Fruit fly (Drosophila melanogaster) whole organism, embryonic: ENCODE results near the gene CG34256.

Experiments used
- Bdp1 ChIP-seq: fragments of 200-800 bp; sonication (Bioruptor generic); optimal IDR thresholded peaks from 3 replicates; lab custom pipeline; 2016; ENCODE audit warnings: missing biosample characterization, missing genetic modification characterization
- Bgb ChIP-seq: fragments of 200-800 bp; sonication (Bioruptor generic); IDR thresholded peaks from 2 replicates; pipeline ENCODE4 v1.3.6; 2022; ENCODE audit warnings: missing biosample characterization, missing genetic modification characterization; ENCODE audit not compliant: partially characterized antibody
- CG10147 ChIP-seq: fragments of 200-800 bp; sonication (Bioruptor generic); optimal IDR thresholded peaks from 2 replicates; lab custom pipeline; 2019; ENCODE audit warnings: missing biosample characterization, mild to moderate bottlenecking, missing genetic modification characterization, moderate library complexity
- CG12744 ChIP-seq: fragments of 200-800 bp; sonication (Bioruptor generic); optimal IDR thresholded peaks from 2 replicates; lab custom pipeline; 2016; ENCODE audit warnings: missing biosample characterization, missing genetic modification characterization
- CG13424 ChIP-seq: fragments of 200-800 bp; sonication (Bioruptor generic); optimal IDR thresholded peaks from 2 replicates; lab custom pipeline; 2019; ENCODE audit warnings: missing biosample characterization, mild to moderate bottlenecking, missing genetic modification characterization, moderate library complexity
- CG15696 ChIP-seq: fragments of 200-800 bp; sonication (Bioruptor generic); optimal IDR thresholded peaks from 2 replicates; lab custom pipeline; 2019; ENCODE audit warnings: missing biosample characterization, mild to moderate bottlenecking, missing genetic modification characterization, moderate library complexity
- CG1647 ChIP-seq: fragments of 200-800 bp; sonication (Bioruptor generic); optimal IDR thresholded peaks from 3 replicates; lab custom pipeline; 2016; ENCODE audit warnings: missing biosample characterization, missing genetic modification characterization
- CG18262 ChIP-seq: fragments of 200-800 bp; optimal IDR thresholded peaks from 3 replicates; lab custom pipeline; 2019; ENCODE audit warnings: missing biosample characterization, mild to moderate bottlenecking, missing genetic modification characterization, moderate library complexity
- CG18599 ChIP-seq: fragments of 200-800 bp; sonication (Bioruptor generic); optimal IDR thresholded peaks from 3 replicates; lab custom pipeline; 2017; ENCODE audit warnings: missing biosample characterization, missing genetic modification characterization, mild to moderate bottlenecking, moderate library complexity, missing genetic modification reagents
- CG2712 ChIP-seq: fragments of 200-800 bp; optimal IDR thresholded peaks from 3 replicates; lab custom pipeline; 2019; ENCODE audit warnings: missing biosample characterization, mild to moderate bottlenecking, missing genetic modification characterization, moderate library complexity
- CG6765 ChIP-seq: fragments of 200-800 bp; sonication (Bioruptor generic); optimal IDR thresholded peaks from 3 replicates; lab custom pipeline; 2017; ENCODE audit warnings: missing biosample characterization, mild to moderate bottlenecking, missing genetic modification characterization
- CG7357 ChIP-seq: fragments of 200-800 bp; sonication (Bioruptor generic); IDR thresholded peaks from 3 replicates; pipeline ENCODE4 v1.3.6; 2022; ENCODE audit warnings: missing biosample characterization, missing genetic modification characterization
- CG7372 ChIP-seq: fragments of 200-800 bp; sonication (Bioruptor generic); IDR thresholded peaks from 2 replicates; pipeline ENCODE4 v1.3.6; 2022; ENCODE audit warnings: missing biosample characterization, missing genetic modification characterization
- CG7786 ChIP-seq: fragments of 200-800 bp; sonication (Bioruptor generic); optimal IDR thresholded peaks from 2 replicates; lab custom pipeline; 2016; ENCODE audit warnings: missing biosample characterization, missing genetic modification characterization
- CG8765 ChIP-seq: fragments of 200-800 bp; sonication (Bioruptor generic); IDR thresholded peaks from 2 replicates; pipeline ENCODE4 v1.3.6; 2022; ENCODE audit warnings: missing biosample characterization, missing genetic modification characterization
- CG9797 ChIP-seq: fragments of 200-800 bp; sonication (Bioruptor generic); optimal IDR thresholded peaks from 3 replicates; lab custom pipeline; 2018; ENCODE audit warnings: missing biosample characterization, mild to moderate bottlenecking, missing genetic modification characterization
- CHES-1-like ChIP-seq: fragments of 200-800 bp; sonication (Bioruptor generic); optimal IDR thresholded peaks from 2 replicates; lab custom pipeline; 2016; ENCODE audit warnings: missing biosample characterization, missing genetic modification characterization
- Chrac-16 ChIP-seq: fragments of 200-800 bp; sonication (Bioruptor generic); optimal IDR thresholded peaks from 3 replicates; lab custom pipeline; 2016; ENCODE audit warnings: missing biosample characterization, missing genetic modification characterization
- CoRest ChIP-seq: fragments of 200-800 bp; sonication (Bioruptor generic); optimal IDR thresholded peaks from 3 replicates; lab custom pipeline; 2018; ENCODE audit warnings: missing biosample characterization, mild to moderate bottlenecking, missing genetic modification characterization, moderate library complexity
- CrebB ChIP-seq: fragments of 200-800 bp; sonication (Bioruptor generic); optimal IDR thresholded peaks from 3 replicates; lab custom pipeline; 2018; ENCODE audit warnings: missing biosample characterization, mild to moderate bottlenecking, missing genetic modification characterization
- Dll ChIP-seq: fragments of 200-800 bp; sonication (Bioruptor generic); IDR thresholded peaks from 4 replicates; pipeline ENCODE4 v1.3.6; 2022; ENCODE audit warnings: missing biosample characterization, missing genetic modification characterization; ENCODE audit not compliant: partially characterized antibody
- E2f1 ChIP-seq: fragments of 200-800 bp; sonication (Bioruptor generic); IDR thresholded peaks from 2 replicates; pipeline ENCODE4 v1.3.6; 2022; ENCODE audit warnings: missing biosample characterization, missing genetic modification characterization
- HmgZ ChIP-seq: fragments of 200-800 bp; sonication (Bioruptor generic); optimal IDR thresholded peaks from 2 replicates; lab custom pipeline; 2018; ENCODE audit warnings: missing biosample characterization, mild to moderate bottlenecking, missing genetic modification characterization
- MBD-R2 ChIP-seq: fragments of 200-800 bp; sonication (Bioruptor generic); IDR thresholded peaks from 2 replicates; pipeline ENCODE4 v1.3.6; 2022; ENCODE audit warnings: missing biosample characterization, missing genetic modification characterization
- Meics ChIP-seq: fragments of 200-800 bp; sonication (Bioruptor generic); optimal IDR thresholded peaks from 2 replicates; lab custom pipeline; 2017; ENCODE audit warnings: missing biosample characterization, mild to moderate bottlenecking, missing genetic modification characterization
- Oaz ChIP-seq: fragments of 200-800 bp; sonication (Bioruptor generic); IDR thresholded peaks from 2 replicates; pipeline ENCODE4 v1.3.6; 2022; ENCODE audit warnings: missing biosample characterization, missing genetic modification characterization
- Oli ChIP-seq: fragments of 200-800 bp; sonication (Bioruptor generic); optimal IDR thresholded peaks from 2 replicates; lab custom pipeline; 2018; ENCODE audit warnings: missing biosample characterization, mild to moderate bottlenecking, missing genetic modification characterization, moderate library complexity
- Opbp ChIP-seq: fragments of 200-800 bp; sonication (Bioruptor generic); IDR thresholded peaks from 3 replicates; pipeline ENCODE4 v1.3.6; 2022; ENCODE audit warnings: missing biosample characterization, missing genetic modification characterization; ENCODE audit not compliant: partially characterized antibody
- Optix ChIP-seq: fragments of 200-800 bp; sonication (Bioruptor generic); IDR thresholded peaks from 3 replicates; pipeline ENCODE4 v1.3.6; 2022; ENCODE audit warnings: missing biosample characterization, missing genetic modification characterization
- Pdp1 ChIP-seq, 2 experiments: fragments of 200-800 bp; sonication (Bioruptor generic); optimal IDR thresholded peaks; 3 replicates each; lab custom pipeline; 2016; ENCODE audit warnings: missing biosample characterization in 2 of 2, missing genetic modification characterization in 2 of 2, mild to moderate bottlenecking in 1 of 2, moderate library complexity in 1 of 2
- Ravus ChIP-seq: fragments of 200-800 bp; sonication (Bioruptor generic); IDR thresholded peaks from 2 replicates; pipeline ENCODE4 v1.3.6; 2022; ENCODE audit warnings: missing biosample characterization, missing genetic modification characterization
- Rfx ChIP-seq: fragments of 200-800 bp; sonication (Bioruptor generic); IDR thresholded peaks from 2 replicates; pipeline ENCODE4 v1.3.6; 2022; ENCODE audit warnings: missing biosample characterization, missing genetic modification characterization
- Sry-δ ChIP-seq: fragments of 200-800 bp; sonication (Bioruptor generic); optimal IDR thresholded peaks from 2 replicates; lab custom pipeline; 2016; ENCODE audit warnings: missing biosample characterization, missing genetic modification characterization
- Stat92E ChIP-seq, 3 experiments: fragments of >200 bp in 2 of 3; fragments of 200-800 bp in 1 of 3; sonication (Bioruptor generic) in 1 of 3; optimal IDR thresholded peaks; 2 replicates each; lab custom pipeline; 2017 to 2019; ENCODE audit warnings: missing biosample characterization in 3 of 3, missing genetic modification characterization in 3 of 3, mild to moderate bottlenecking in 1 of 3, moderate library complexity in 1 of 3
- bbx ChIP-seq: fragments of 200-800 bp; sonication (Bioruptor generic); IDR thresholded peaks from 2 replicates; pipeline ENCODE4 v1.3.6; 2022; ENCODE audit warnings: missing biosample characterization, missing genetic modification characterization; ENCODE audit not compliant: partially characterized antibody
- croc ChIP-seq: fragments of 200-800 bp; sonication (Bioruptor generic); conservative IDR thresholded peaks from 3 replicates; pipeline ENCODE4 v1.3.6; 2022; ENCODE audit warnings: missing biosample characterization, missing genetic modification characterization
- cwo ChIP-seq: fragments of 200-800 bp; sonication (Bioruptor generic); optimal IDR thresholded peaks from 3 replicates; lab custom pipeline; 2017; ENCODE audit warnings: missing biosample characterization, missing genetic modification characterization, mild to moderate bottlenecking, moderate library complexity, missing genetic modification reagents
- dm ChIP-seq: fragments of 200-800 bp; sonication (Bioruptor generic); optimal IDR thresholded peaks from 3 replicates; lab custom pipeline; 2016; ENCODE audit warnings: missing biosample characterization, missing genetic modification characterization
- eyg ChIP-seq: fragments of 200-800 bp; sonication (Bioruptor generic); optimal IDR thresholded peaks from 3 replicates; lab custom pipeline; 2016; ENCODE audit warnings: missing biosample characterization, missing genetic modification characterization
- fd3F ChIP-seq: fragments of 200-800 bp; sonication (Bioruptor generic); optimal IDR thresholded peaks from 2 replicates; lab custom pipeline; 2018; ENCODE audit warnings: missing biosample characterization, mild to moderate bottlenecking, missing genetic modification characterization, moderate library complexity
- gcm2 ChIP-seq: fragments of 200-800 bp; sonication (Bioruptor generic); optimal IDR thresholded peaks from 2 replicates; lab custom pipeline; 2016; ENCODE audit warnings: missing biosample characterization, missing genetic modification characterization
- her ChIP-seq: fragments of 200-800 bp; sonication (Bioruptor generic); optimal IDR thresholded peaks from 2 replicates; lab custom pipeline; 2016; ENCODE audit warnings: missing biosample characterization, missing genetic modification characterization
- knrl ChIP-seq: fragments of 200-800 bp; sonication (Bioruptor generic); IDR thresholded peaks from 3 replicates; pipeline ENCODE4 v1.3.6; 2022; ENCODE audit warnings: missing biosample characterization, missing genetic modification characterization; ENCODE audit not compliant: partially characterized antibody
- slou ChIP-seq: fragments of 200-800 bp; sonication (Bioruptor generic); optimal IDR thresholded peaks from 3 replicates; lab custom pipeline; 2016; ENCODE audit warnings: missing biosample characterization, missing genetic modification characterization
- sob ChIP-seq: fragments of 200-800 bp; sonication (Bioruptor generic); IDR thresholded peaks from 2 replicates; pipeline ENCODE4 v1.3.6; 2022; ENCODE audit warnings: missing biosample characterization, missing genetic modification characterization
- sqz ChIP-seq: fragments of 200-800 bp; sonication (Bioruptor generic); optimal IDR thresholded peaks from 3 replicates; lab custom pipeline; 2018; ENCODE audit warnings: missing biosample characterization, mild to moderate bottlenecking, missing genetic modification characterization
- ssp ChIP-seq: fragments of 200-800 bp; sonication (Bioruptor generic); IDR thresholded peaks from 2 replicates; pipeline ENCODE4 v1.3.6; 2022; ENCODE audit warnings: missing biosample characterization, missing genetic modification characterization
- sug ChIP-seq: fragments of 200-800 bp; optimal IDR thresholded peaks from 2 replicates; lab custom pipeline; 2019; ENCODE audit warnings: missing biosample characterization, mild to moderate bottlenecking, missing genetic modification characterization, moderate library complexity
- toy ChIP-seq: fragments of 200-800 bp; sonication (Bioruptor generic); IDR thresholded peaks from 2 replicates; pipeline ENCODE4 v1.3.6; 2022; ENCODE audit warnings: missing biosample characterization, missing genetic modification characterization
- usp ChIP-seq: fragments of >200 bp; optimal IDR thresholded peaks from 2 replicates; lab custom pipeline; 2017; ENCODE audit warnings: missing biosample characterization, missing genetic modification characterization

CG34256 gene

DNA sequence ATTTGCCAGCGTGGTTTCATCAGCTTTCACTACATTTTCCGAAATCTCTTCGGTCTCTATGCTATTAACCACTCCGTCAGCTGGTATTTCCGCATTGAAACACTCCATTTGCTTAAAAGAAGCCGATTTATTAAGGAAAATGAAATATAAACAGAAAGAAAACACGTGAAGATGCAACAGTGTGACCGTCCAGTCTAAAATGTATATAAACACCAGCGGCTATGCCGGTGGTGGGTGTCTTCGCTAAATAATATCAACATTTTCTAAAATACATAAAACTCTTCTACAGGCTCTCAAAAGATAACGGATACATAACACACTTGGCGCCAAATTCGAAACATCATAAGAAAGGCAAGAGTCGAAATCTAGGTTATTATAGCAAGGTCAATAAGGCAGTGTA lies 10.8 kb upstream of the CG34256 start, which contains the start of gene CG3808 (continued):
- TF ChIP-seq CG10147 (GFP tag; lab: Kevin White, UChicago), result peak; percentile 43
- TF ChIP-seq CHES-1-like, result peak; percentile 86
- peak; percentile 59 for TF ChIP-seq sob
- peak; percentile 22 for TF ChIP-seq her (GFP tag; lab: Kevin White, UChicago)
- peak in 1 of 3 experiments; percentile 59 for TF ChIP-seq Stat92E (GFP tag; optimal IDR thresholded peaks at IDR 0.05; lab: Kevin White, UChicago)
- peak; percentile 59 for TF ChIP-seq sug
- no peak for TF ChIP-seq Bdp1 (GFP tag; lab: Kevin White, UChicago)
- TF ChIP-seq eyg (GFP tag; lab: Kevin White, UChicago), result peak; percentile 9
- no peak; the same call in 2 of the 3 replicates for TF ChIP-seq Opbp (GFP tag; lab: Robert Waterston, UW)
- TF ChIP-seq slou, result no peak
- TF ChIP-seq Ravus (GFP tag; lab: Robert Waterston, UW), result no peak
- peak; percentile 53 for TF ChIP-seq Bgb (GFP tag; lab: Robert Waterston, UW)
- peak; percentile 86 for TF ChIP-seq cwo
- no peak for TF ChIP-seq CG15696 (tag; lab: Kevin White, UChicago)
- TF ChIP-seq toy (GFP tag; lab: Robert Waterston, UW), result no peak
- TF ChIP-seq dm (GFP tag; lab: Kevin White, UChicago), result peak; percentile 99
- TF ChIP-seq Dll (GFP tag; lab: Robert Waterston, UW), result 0 out of 4 replicates have a peak, but pooled peaks have one; percentile 18
- no peak for TF ChIP-seq CG7357 (GFP tag; lab: Robert Waterston, UW)
- no peak for TF ChIP-seq CG7372 (GFP tag; lab: Robert Waterston, UW)
- no peak for TF ChIP-seq Optix (GFP tag; lab: Robert Waterston, UW)
- no peak for TF ChIP-seq Meics
- peak; percentile 6; the same call in 1 of the 3 replicates for TF ChIP-seq knrl (GFP tag; lab: Robert Waterston, UW)
- TF ChIP-seq CG8765 (GFP tag; lab: Robert Waterston, UW), result no peak
- peak; percentile 16 for TF ChIP-seq CG1647 (GFP tag; lab: Kevin White, UChicago)
- TF ChIP-seq Rfx, result peak; percentile 34; the same call in 1 of the 2 replicates
- no peak for TF ChIP-seq gcm2 (GFP tag; lab: Kevin White, UChicago)
- TF ChIP-seq Oaz (GFP tag; lab: Robert Waterston, UW), result no peak
- TF ChIP-seq CG12744, result peak; percentile 29
- TF ChIP-seq bbx (GFP tag; lab: Robert Waterston, UW), result peak; percentile 6; the same call in 1 of the 2 replicates
- peak; percentile 86 for TF ChIP-seq MBD-R2
- TF ChIP-seq HmgZ (tag; lab: Kevin White, UChicago), result peak; percentile 73
- TF ChIP-seq Chrac-16, result no peak
- peak; percentile 18 to 49 for TF ChIP-seq Pdp1 (GFP tag; optimal IDR thresholded peaks at IDR 0.05; lab: Kevin White, UChicago)
- no peak for TF ChIP-seq CG18599 (GFP tag; lab: Kevin White, UChicago)
- TF ChIP-seq CG7786 (GFP tag; lab: Kevin White, UChicago), result no peak
- peak; percentile 56 for TF ChIP-seq Sry-δ (GFP tag; lab: Kevin White, UChicago)
- 0 out of 2 replicates have a peak, but pooled peaks have one; percentile 20 for TF ChIP-seq E2f1 (GFP tag; lab: Robert Waterston, UW)
- TF ChIP-seq sqz (GFP tag; lab: Kevin White, UChicago), result no peak
- TF ChIP-seq fd3F (GFP tag; lab: Kevin White, UChicago), result no peak
- peak; percentile 28 for TF ChIP-seq CG13424 (tag; lab: Kevin White, UChicago)
- TF ChIP-seq CG6765 (GFP tag; lab: Kevin White, UChicago), result no peak
- no peak for TF ChIP-seq usp
- peak; percentile 56 for TF ChIP-seq CG2712 (tag; lab: Kevin White, UChicago)
- no peak for TF ChIP-seq Oli (tag; lab: Kevin White, UChicago)
- peak; percentile 25; the same call in 1 of the 3 replicates for TF ChIP-seq croc
- peak; percentile 55 for TF ChIP-seq CoRest (tag; lab: Kevin White, UChicago)
- TF ChIP-seq CG18262 (tag; lab: Kevin White, UChicago), result peak; percentile 7
- TF ChIP-seq CrebB (tag; lab: Kevin White, UChicago), result no peak
- TF ChIP-seq ssp (GFP tag; lab: Robert Waterston, UW), result peak; percentile 35; the same call in 1 of the 2 replicates
- TF ChIP-seq CG9797 (GFP tag; lab: Kevin White, UChicago), result peak; percentile 75
